Fruit fly (Drosophila melanogaster): Measurements from ENCODE around the gene eya.

The eya gene

DNA sequence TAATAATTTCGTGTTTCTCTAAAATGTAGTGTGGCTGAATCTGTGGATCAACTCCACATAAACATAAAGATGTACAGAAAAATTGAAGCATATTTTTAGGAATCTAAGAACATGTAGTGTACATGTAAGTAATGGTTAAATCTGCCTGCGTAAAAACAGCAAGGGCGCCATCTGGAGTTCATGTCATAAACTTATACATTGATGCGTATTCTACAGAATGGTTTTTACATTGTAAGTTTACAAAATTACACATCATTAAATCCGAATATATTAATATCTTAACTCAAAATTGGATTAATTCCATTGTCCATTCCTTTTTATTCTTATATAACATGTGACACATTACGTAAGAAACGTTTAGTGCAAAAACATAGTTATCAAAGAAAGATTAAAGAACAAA lies 19.8 kb downstream of the eya start:
- TF ChIP-seq Ets21C (GFP tag; optimal IDR thresholded peaks at IDR 0.05) = no peak
- no peak for TF ChIP-seq CG7368 (GFP tag; optimal IDR thresholded peaks at IDR 0.05)
- TF ChIP-seq Hr39 (GFP tag; optimal IDR thresholded peaks at IDR 0.05) = peak; percentile 1
- TF ChIP-seq dsx (GFP tag; optimal IDR thresholded peaks at IDR 0.05; ENCODE audit: poor library complexity, severe bottlenecking) = peak; percentile 43
- TF ChIP-seq cyc (GFP tag; optimal IDR thresholded peaks at IDR 0.05) = peak; percentile 23
- peak; percentile 38 for TF ChIP-seq Eip78C (GFP tag)

DNA sequence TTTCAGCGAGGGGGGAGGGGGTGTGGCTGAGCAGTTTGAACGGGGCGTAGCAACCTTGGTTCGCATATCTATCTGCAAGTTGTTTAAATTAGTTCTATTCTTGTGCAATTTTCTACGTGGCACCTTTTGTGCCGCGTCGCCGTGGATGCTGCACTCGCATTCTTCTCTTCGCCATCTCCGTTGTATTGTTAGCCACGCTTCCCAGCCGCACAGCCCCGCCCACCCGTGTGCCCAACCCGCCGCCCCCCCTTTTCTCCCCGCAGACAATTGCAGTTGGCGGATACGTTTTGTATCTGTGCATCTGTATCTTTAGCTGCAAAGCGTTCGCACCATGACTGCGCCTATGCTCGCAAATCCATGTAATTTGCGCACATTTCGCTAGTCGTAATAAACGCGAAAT lies 32.8 kb downstream of the eya start:
- TF ChIP-seq CG15336 (GFP tag; IDR thresholded peaks at IDR 0.05) (no peak), Ets96B (tag; optimal IDR thresholded peaks at IDR 0.05) (no peak), CG8119 (GFP tag; IDR thresholded peaks at IDR 0.05) (0 out of 3 replicates have a peak, but pooled peaks have one; percentile 13), CG6792 (GFP tag; optimal IDR thresholded peaks at IDR 0.05) (no peak), CG6163 (GFP tag; IDR thresholded peaks at IDR 0.05) (0 out of 3 replicates have a peak, but pooled peaks have one; percentile 43), Smox (GFP tag; optimal IDR thresholded peaks at IDR 0.05) (no peak)

DNA sequence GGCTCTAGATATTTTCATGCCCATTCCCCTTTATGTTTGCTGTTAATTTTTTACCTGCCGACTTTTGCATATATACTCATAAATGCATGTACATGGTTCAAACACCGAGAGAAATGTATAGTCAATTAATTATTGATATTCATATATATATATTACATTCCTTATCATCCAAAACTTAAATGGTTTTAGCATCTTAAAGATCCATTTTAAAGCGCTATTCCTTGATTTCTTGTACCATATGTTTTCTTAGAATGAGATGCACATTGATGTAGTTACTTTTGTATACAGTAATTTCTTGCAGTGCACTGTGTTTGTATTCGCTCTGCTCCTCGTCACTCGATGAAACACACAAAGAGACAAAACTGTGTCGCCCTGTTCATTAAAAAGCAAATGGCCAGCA lies 38.1 kb downstream of the eya start:
- TF ChIP-seq CG1621 (tag; optimal IDR thresholded peaks at IDR 0.05) (peak; percentile 4), spab (GFP tag; optimal IDR thresholded peaks at IDR 0.05) (peak; percentile 26), CG7368 (GFP tag; optimal IDR thresholded peaks at IDR 0.05) (peak; percentile 41), CG4318 (GFP tag; optimal IDR thresholded peaks at IDR 0.05) (peak; percentile 41), Sox14 (GFP tag; optimal IDR thresholded peaks at IDR 0.05) (peak; percentile 28), CG32006 (GFP tag; optimal IDR thresholded peaks at IDR 0.05) (peak; percentile 75), salr (GFP tag; optimal IDR thresholded peaks at IDR 0.05) (peak in 1 of 2 experiments; percentile 12), CG9139 (GFP tag; optimal IDR thresholded peaks at IDR 0.05) (peak; percentile 11), vri (GFP tag; optimal IDR thresholded peaks at IDR 0.05) (no peak), esn (GFP tag; optimal IDR thresholded peaks at IDR 0.05) (peak; percentile 56), Hr38 (GFP tag; optimal IDR thresholded peaks at IDR 0.05) (no peak), cyc (GFP tag; optimal IDR thresholded peaks at IDR 0.05) (peak; percentile 41), fkh (GFP tag; optimal IDR thresholded peaks at IDR 0.05) (no peak), CG31627 (GFP tag; optimal IDR thresholded peaks at IDR 0.05) (peak; percentile 43), dsx (GFP tag; optimal IDR thresholded peaks at IDR 0.05; ENCODE audit: poor library complexity, severe bottlenecking) (peak; percentile 23), CG6854 (GFP tag; optimal IDR thresholded peaks at IDR 0.05) (no peak), CG3919 (GFP tag; optimal IDR thresholded peaks at IDR 0.05) (peak; percentile 69), Lpt (GFP tag; optimal IDR thresholded peaks at IDR 0.05) (peak; percentile 57), Sox15 (GFP tag; optimal IDR thresholded peaks at IDR 0.05) (peak; percentile 57), Hr39 (GFP tag; optimal IDR thresholded peaks at IDR 0.05) (no peak), Smox (GFP tag; optimal IDR thresholded peaks at IDR 0.05) (no peak), CG10631 (GFP tag; optimal IDR thresholded peaks at IDR 0.05) (peak; percentile 56), dac (GFP tag; optimal IDR thresholded peaks at IDR 0.05) (no peak), achi (GFP tag; optimal IDR thresholded peaks at IDR 0.05) (peak; percentile 66), Hr4 (GFP tag; optimal IDR thresholded peaks at IDR 0.05) (peak; percentile 58), OdsH (GFP tag; optimal IDR thresholded peaks at IDR 0.05) (peak; percentile 73), Sox102F (GFP tag; optimal IDR thresholded peaks at IDR 0.05) (peak; percentile 37), topi (GFP tag; optimal IDR thresholded peaks at IDR 0.05) (no peak), Gug (GFP tag; IDR thresholded peaks at IDR 0.05) (0 out of 2 replicates have a peak, but pooled peaks have one; percentile 27), CG3032 (tag; optimal IDR thresholded peaks at IDR 0.05) (peak; percentile 46), CG11902 (GFP tag; optimal IDR thresholded peaks at IDR 0.05) (peak; percentile 53), CG6276 (GFP tag; optimal IDR thresholded peaks at IDR 0.05) (peak; percentile 43), net (GFP tag; optimal IDR thresholded peaks at IDR 0.05) (peak; percentile 54), Eip93F (GFP tag; optimal IDR thresholded peaks at IDR 0.05) (no peak), CG15336 (GFP tag; IDR thresholded peaks at IDR 0.05) (peak; percentile 69), Eip78C (GFP tag) (peak; percentile 90), fd85E (GFP tag; optimal IDR thresholded peaks at IDR 0.05) (no peak), CG34406 (GFP tag; optimal IDR thresholded peaks at IDR 0.05) (peak; percentile 70), CG8319 (GFP tag; optimal IDR thresholded peaks at IDR 0.05) (peak; percentile 41), Ets21C (GFP tag; optimal IDR thresholded peaks at IDR 0.05) (no peak), fd59A (GFP tag; optimal IDR thresholded peaks at IDR 0.05) (no peak), CG11294 (GFP tag; IDR thresholded peaks at IDR 0.05) (peak; percentile 25; the same call in 1 of the 2 replicates), CG16779 (tag; optimal IDR thresholded peaks at IDR 0.05) (no peak), CG6163 (GFP tag; IDR thresholded peaks at IDR 0.05) (peak; percentile 68; the same call in 2 of the 3 replicates)

All from whole organism, prepupa.